Fruit fly (Drosophila melanogaster): ENCODE measurements around the gene loco.

The loco gene

DNA sequence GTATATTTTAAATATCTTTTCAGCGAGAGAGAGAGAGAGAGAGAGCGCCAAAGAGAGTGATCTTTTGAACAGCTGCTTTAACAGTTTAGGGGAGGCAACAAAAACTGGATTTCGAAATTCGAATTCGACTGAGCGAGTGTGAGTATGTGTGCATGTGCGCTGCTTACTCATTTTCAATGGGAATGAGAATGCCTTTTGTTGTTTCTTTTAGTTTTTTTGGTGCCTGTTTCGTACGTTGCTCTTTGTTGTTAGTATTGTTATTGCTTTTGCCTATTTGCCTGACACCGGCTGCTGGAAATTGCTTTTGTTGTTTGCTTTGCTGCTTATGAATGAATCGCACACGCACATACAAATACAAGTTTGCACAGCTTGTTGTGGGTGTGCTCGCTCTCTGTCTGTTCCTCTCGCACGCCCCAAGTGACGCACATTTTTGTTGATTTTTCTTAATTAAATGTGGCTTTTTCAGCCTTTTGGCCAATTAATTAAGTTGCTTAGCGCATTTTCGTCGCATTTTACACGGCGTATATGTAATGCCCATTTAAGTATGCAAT, 12.3 kb downstream of the loco start (continued):
- TF ChIP-seq CG8924 (tag; optimal IDR thresholded peaks at IDR 0.05) (peak; percentile 61), CG9609 (GFP tag; optimal IDR thresholded peaks at IDR 0.05) (no peak), Fer1 (GFP tag; optimal IDR thresholded peaks at IDR 0.05) (peak; percentile 68), CTCF (GFP tag; optimal IDR thresholded peaks at IDR 0.05) (no peak), Trl (optimal IDR thresholded peaks at IDR 0.05) (peak; percentile 96 to 100), Trl (GFP tag; optimal IDR thresholded peaks at IDR 0.05) (peak; percentile 51), Dad (GFP tag; optimal IDR thresholded peaks at IDR 0.05) (no peak), CG42726 (GFP tag; IDR thresholded peaks at IDR 0.05; ENCODE audit: partially characterized antibody) (no peak), cas (GFP tag; IDR thresholded peaks at IDR 0.05) (no peak), CG1529 (GFP tag; optimal IDR thresholded peaks at IDR 0.05) (peak; percentile 3), kay (GFP tag; optimal IDR thresholded peaks at IDR 0.05) (peak; percentile 84), CG17829 (tag; optimal IDR thresholded peaks at IDR 0.05) (no peak), tna (GFP tag; IDR thresholded peaks at IDR 0.05; ENCODE audit: partially characterized antibody) (no peak), pum (GFP tag; optimal IDR thresholded peaks at IDR 0.05) (no peak), ap (GFP tag; IDR thresholded peaks at IDR 0.05) (no peak), CG11093 (GFP tag; IDR thresholded peaks at IDR 0.05) (no peak), nerfin-1 (tag; optimal IDR thresholded peaks at IDR 0.05) (peak; percentile 4), Bdp1 (GFP tag; optimal IDR thresholded peaks at IDR 0.05) (no peak), hkb (optimal IDR thresholded peaks at IDR 0.05) (no peak), hkb (GFP tag; IDR thresholded peaks at IDR 0.05) (peak; percentile 68), slp2 (GFP tag; optimal IDR thresholded peaks at IDR 0.05) (peak; percentile 18), sr (GFP tag; IDR thresholded peaks at IDR 0.05) (peak; percentile 50; the same call in 2 of the 3 replicates), ac (GFP tag; optimal IDR thresholded peaks at IDR 0.05) (peak; percentile 9), jumu (GFP tag; optimal IDR thresholded peaks at IDR 0.05) (no peak), mam (GFP tag; optimal IDR thresholded peaks at IDR 0.05) (no peak), CG4617 (GFP tag; optimal IDR thresholded peaks at IDR 0.05; ENCODE audit: borderline replicate concordance) (no peak), CG3995 (GFP tag; optimal IDR thresholded peaks at IDR 0.05) (no peak), chinmo (GFP tag; IDR thresholded peaks at IDR 0.05; ENCODE audit: partially characterized antibody) (peak; percentile 93; the same call in 3 of the 4 replicates), CG43689 (GFP tag; IDR thresholded peaks at IDR 0.05) (no peak), Ptx1 (GFP tag; IDR thresholded peaks at IDR 0.05) (no peak), disco-r (GFP tag; optimal IDR thresholded peaks at IDR 0.05) (no peak), CG11696 (GFP tag; IDR thresholded peaks at IDR 0.05) (no peak), kah (GFP tag; optimal IDR thresholded peaks at IDR 0.05) (peak; percentile 83), dmrt11E (tag; optimal IDR thresholded peaks at IDR 0.05) (no peak), Six4 (GFP tag; optimal IDR thresholded peaks at IDR 0.05) (no peak), HHEX (GFP tag; optimal IDR thresholded peaks at IDR 0.05) (peak; percentile 53), MESR4 (GFP tag; optimal IDR thresholded peaks at IDR 0.05) (no peak), crp (GFP tag; optimal IDR thresholded peaks at IDR 0.05) (peak in 1 of 2 experiments; percentile 61), Myb (GFP tag; optimal IDR thresholded peaks at IDR 0.05) (peak; percentile 10), CG13287 (GFP tag; IDR thresholded peaks at IDR 0.05; ENCODE audit: partially characterized antibody) (peak; percentile 48), CG2199 (GFP tag; IDR thresholded peaks at IDR 0.05) (peak; percentile 69; the same call in 1 of the 3 replicates), Vsx1 (GFP tag; optimal IDR thresholded peaks at IDR 0.05) (peak; percentile 79), CG17328 (GFP tag; IDR thresholded peaks at IDR 0.05) (no peak), CG7271 (tag; optimal IDR thresholded peaks at IDR 0.05) (no peak), sisA (GFP tag; IDR thresholded peaks at IDR 0.05) (no peak), CG12236 (GFP tag; optimal IDR thresholded peaks at IDR 0.05) (peak; percentile 28), CG18599 (GFP tag; optimal IDR thresholded peaks at IDR 0.05) (peak; percentile 65), CG11560 (tag; IDR thresholded peaks at IDR 0.05) (no peak), CG14860 (GFP tag; IDR thresholded peaks at IDR 0.05; ENCODE audit: partially characterized antibody) (no peak), Deaf1 (tag; optimal IDR thresholded peaks at IDR 0.05) (no peak), z (GFP tag; IDR thresholded peaks at IDR 0.05) (no peak), ham (GFP tag; IDR thresholded peaks at IDR 0.05) (no peak)
